Worm (Caenorhabditis elegans) whole organism, L4 larva: Measurements from ENCODE around the gene unc-31.
"Not testable (repeated sequence)": the region's sequence is repeated elsewhere in the genome, so short reads cannot be mapped to it uniquely, and the experiment has no call there.

ENCODE experiments used
- F44E2.7 ChIP-seq: fragments of 200-800 bp; sonication (Bioruptor generic); IDR thresholded peaks from 2 replicates; pipeline ENCODE4 v2.1.2; 2022; ENCODE audit warnings: missing genetic modification characterization, missing compliant biosample characterization
- F49E8.2 ChIP-seq: sonication (generic microtip); optimal IDR thresholded peaks from 2 replicates; lab custom pipeline; 2016; ENCODE audit warnings: missing compliant biosample characterization, mild to moderate bottlenecking, missing genetic modification characterization, borderline replicate concordance
- T26A8.4 ChIP-seq: fragments of 200-800 bp; sonication (Bioruptor generic); IDR thresholded peaks from 2 replicates; pipeline ENCODE4 v1.3.6; 2022; ENCODE audit warnings: missing genetic modification characterization, missing compliant biosample characterization
- Y48G9A.11 ChIP-seq: fragments of 200-800 bp; sonication (Bioruptor generic); IDR thresholded peaks from 2 replicates; pipeline ENCODE4 v1.3.6; 2022; ENCODE audit warnings: missing genetic modification reagents, missing genetic modification characterization, missing compliant biosample characterization
- aha-1 ChIP-seq: fragments of 150-350 bp; peaks from one replicate; lab custom pipeline; 2014; ENCODE audit warnings: missing biosample characterization, missing genetic modification characterization
- aly-2 ChIP-seq: sonication (generic microtip); optimal IDR thresholded peaks from 2 replicates; lab custom pipeline; 2018; ENCODE audit warnings: missing biosample characterization, missing genetic modification characterization
- arid-1 ChIP-seq: fragments of 200-800 bp; sonication (Bioruptor generic); conservative IDR thresholded peaks from 2 replicates; pipeline ENCODE4 v1.3.6; 2022; ENCODE audit warnings: missing genetic modification reagents, missing genetic modification characterization, missing compliant biosample characterization
- attf-4 ChIP-seq: sonication (generic microtip); optimal IDR thresholded peaks from 3 replicates; lab custom pipeline; 2017; ENCODE audit warnings: missing biosample characterization, missing genetic modification characterization
- ceh-20 ChIP-seq: fragments of 200-800 bp; sonication (Bioruptor generic); IDR thresholded peaks from 2 replicates; pipeline ENCODE4 v1.3.6; 2022; ENCODE audit warnings: missing genetic modification reagents, missing genetic modification characterization, missing compliant biosample characterization
- ceh-32 ChIP-seq: sonication (generic microtip); optimal IDR thresholded peaks from 2 replicates; lab custom pipeline; 2016; ENCODE audit warnings: mild to moderate bottlenecking, missing genetic modification characterization, missing compliant biosample characterization; ENCODE audit not compliant: poor library complexity
- ceh-82 ChIP-seq: sonication (generic microtip); optimal IDR thresholded peaks from 2 replicates; lab custom pipeline; 2017; ENCODE audit warnings: missing biosample characterization, missing genetic modification characterization
- daf-16 ChIP-seq, 3 experiments: sonication (generic microtip); optimal IDR thresholded peaks; 2 replicates each; lab custom pipeline; 2016 to 2017; ENCODE audit warnings: missing genetic modification characterization in 3 of 3, missing genetic modification reagents in 3 of 3, mild to moderate bottlenecking in 2 of 3, missing compliant biosample characterization in 2 of 3, missing biosample characterization in 1 of 3, moderate library complexity in 1 of 3
- daf-19 ChIP-seq: fragments of 200-800 bp; sonication (Bioruptor generic); conservative IDR thresholded peaks from 2 replicates; pipeline ENCODE4 v1.3.6; 2022; ENCODE audit warnings: missing genetic modification characterization, missing compliant biosample characterization
- egl-43 ChIP-seq: fragments of 200-800 bp; sonication (Bioruptor generic); IDR thresholded peaks from 2 replicates; pipeline ENCODE4 v1.3.6; 2022; ENCODE audit warnings: missing genetic modification reagents, missing genetic modification characterization, missing compliant biosample characterization
- fkh-10 ChIP-seq: fragments of 150-350 bp; optimal IDR thresholded peaks from 2 replicates; lab custom pipeline; 2014; ENCODE audit warnings: missing biosample characterization, missing genetic modification reagents, missing genetic modification characterization
- hlh-11 ChIP-seq: fragments of 200-800 bp; sonication (Bioruptor generic); optimal IDR thresholded peaks from 2 replicates; lab custom pipeline; 2018; ENCODE audit warnings: mild to moderate bottlenecking, missing genetic modification characterization, missing compliant biosample characterization
- lim-7 ChIP-seq: fragments of 200-800 bp; sonication (Bioruptor generic); IDR thresholded peaks from 2 replicates; pipeline ENCODE4 v1.3.6; 2022; ENCODE audit warnings: missing genetic modification characterization, missing compliant biosample characterization
- lin-1 ChIP-seq: fragments of 200-800 bp; sonication (Bioruptor generic); IDR thresholded peaks from 2 replicates; pipeline ENCODE4 v1.3.6; 2022; ENCODE audit warnings: missing genetic modification reagents, missing genetic modification characterization, missing compliant biosample characterization
- lin-38 ChIP-seq: fragments of 200-800 bp; sonication (Bioruptor generic); IDR thresholded peaks from 2 replicates; pipeline ENCODE4 v1.3.6; 2022; ENCODE audit warnings: missing genetic modification reagents, missing genetic modification characterization, missing compliant biosample characterization
- lin-39 ChIP-seq: fragments of 150-350 bp; optimal IDR thresholded peaks from 2 replicates; lab custom pipeline; 2014; ENCODE audit warnings: missing biosample characterization, missing genetic modification reagents, missing genetic modification characterization
- mdl-1 ChIP-seq, 2 experiments: fragments of 150-350 bp in 1 of 2; sonication (generic microtip) in 1 of 2; optimal IDR thresholded peaks; 2 replicates each; lab custom pipeline; 2014 to 2017; ENCODE audit warnings: missing biosample characterization in 2 of 2, missing genetic modification characterization in 2 of 2
- mdt-29 ChIP-seq: fragments of 200-800 bp; sonication (Bioruptor generic); IDR thresholded peaks from 2 replicates; pipeline ENCODE4 v1.3.6; 2022; ENCODE audit warnings: missing genetic modification reagents, missing genetic modification characterization, missing compliant biosample characterization
- mep-1 ChIP-seq: fragments of 150-350 bp; sonication (generic microtip); optimal IDR thresholded peaks from 3 replicates; lab custom pipeline; 2014; ENCODE audit warnings: missing biosample characterization, missing genetic modification characterization
- mes-2 ChIP-seq: sonication (generic microtip); optimal IDR thresholded peaks from 2 replicates; lab custom pipeline; 2016; ENCODE audit warnings: missing genotype, mild to moderate bottlenecking, missing genetic modification characterization, missing compliant biosample characterization; ENCODE audit not compliant: poor library complexity, severe bottlenecking
- nhr-102 ChIP-seq: sonication (generic microtip); optimal IDR thresholded peaks from 2 replicates; lab custom pipeline; 2016; ENCODE audit warnings: mild to moderate bottlenecking, missing genetic modification characterization, moderate library complexity, missing compliant biosample characterization
- nhr-11 ChIP-seq: fragments of 150-350 bp; optimal IDR thresholded peaks from 2 replicates; lab custom pipeline; 2014; ENCODE audit warnings: missing biosample characterization, missing genetic modification characterization
- rbr-2 ChIP-seq: sonication (generic microtip); optimal IDR thresholded peaks from 2 replicates; lab custom pipeline; 2016; ENCODE audit warnings: missing genotype, missing genetic modification characterization, missing compliant biosample characterization
- saeg-2 ChIP-seq: fragments of 200-800 bp; sonication (Bioruptor generic); IDR thresholded peaks from 2 replicates; pipeline ENCODE4 v1.3.6; 2022; ENCODE audit warnings: missing genetic modification reagents, missing genetic modification characterization, missing compliant biosample characterization
- snpc-1.2 ChIP-seq: fragments of 200-800 bp; sonication (Bioruptor generic); IDR thresholded peaks from 2 replicates; pipeline ENCODE4 v1.3.6; 2022; ENCODE audit warnings: missing genetic modification reagents, missing genetic modification characterization, missing compliant biosample characterization
- snpc-4 ChIP-seq: fragments of 150-350 bp; optimal IDR thresholded peaks from 2 replicates; lab custom pipeline; 2014; ENCODE audit warnings: missing biosample characterization, missing genetic modification characterization
- tra-1 ChIP-seq: fragments of 200-800 bp; sonication (Bioruptor generic); IDR thresholded peaks from 2 replicates; pipeline ENCODE4 v1.3.6; 2022; ENCODE audit warnings: missing genetic modification reagents, missing genetic modification characterization, missing compliant biosample characterization
- unc-130 ChIP-seq: sonication (generic microtip); optimal IDR thresholded peaks from 2 replicates; lab custom pipeline; 2016; ENCODE audit warnings: missing genetic modification reagents, missing genetic modification characterization, missing compliant biosample characterization
- unc-62 ChIP-seq, 3 experiments: fragments of 150-350 bp in 1 of 3; sonication (generic microtip); optimal IDR thresholded peaks in 2 of 3; peaks in 1 of 3; 1 replicate in 1 of 3; 2 replicates in 2 of 3; lab custom pipeline; 2014 to 2017; ENCODE audit warnings: missing biosample characterization in 3 of 3, missing genetic modification characterization in 3 of 3, missing genetic modification reagents in 3 of 3, missing genotype in 1 of 3

The unc-31 gene

ce11 chrIV:12783165-12783564 lies 9.5 kb downstream of the unc-31 start:
- peak in 1 of 2 experiments; percentile 71 for TF ChIP-seq unc-62 (GFP tag; optimal IDR thresholded peaks at IDR 0.05 in 1 of 2; lab: Kevin White, UChicago)
- no peak for TF ChIP-seq unc-62 (tag; optimal IDR thresholded peaks at IDR 0.05; lab: Kevin White, UChicago)
- no peak for TF ChIP-seq lin-39

ce11 chrIV:12785988-12786387 lies 12.3 kb downstream of the unc-31 start:
- TF ChIP-seq egl-43 (GFP tag; lab: Robert Waterston, UW): no peak
- TF ChIP-seq lin-38 (GFP tag; lab: Robert Waterston, UW): peak; percentile 33; the same call in 1 of the 2 replicates
- no peak for TF ChIP-seq fkh-10 (GFP tag; lab: Kevin White, UChicago)
- peak; percentile 92 for TF ChIP-seq snpc-1.2
- TF ChIP-seq Y48G9A.11 (GFP tag; lab: Robert Waterston, UW): peak; percentile 36; the same call in 1 of the 2 replicates
- TF ChIP-seq nhr-11: no peak
- TF ChIP-seq F49E8.2 (tag; lab: Kevin White, UChicago): peak; percentile 75
- TF ChIP-seq snpc-4 (tag; lab: Kevin White, UChicago): peak; percentile 19
- TF ChIP-seq mdt-29: peak; percentile 42; the same call in 1 of the 2 replicates
- no peak for TF ChIP-seq ceh-20 (GFP tag; lab: Robert Waterston, UW)
- TF ChIP-seq attf-4 (tag; lab: Kevin White, UChicago): no peak

- TF ChIP-seq lim-7 (GFP tag; lab: Robert Waterston, UW) (0 out of 2 replicates have a peak, but pooled peaks have one; percentile 13), lin-38 (GFP tag; lab: Robert Waterston, UW) (peak; percentile 48; the same call in 1 of the 2 replicates), mdt-29 (0 out of 2 replicates have a peak, but pooled peaks have one; percentile 45), snpc-1.2 (peak; percentile 95), snpc-4 (tag; lab: Kevin White, UChicago) (peak; percentile 55), arid-1 (GFP tag; lab: Robert Waterston, UW) (0 out of 2 replicates have a peak, but pooled peaks have one; percentile 41), hlh-11 (peak; percentile 11), unc-130 (GFP tag; lab: Kevin White, UChicago) (peak; percentile 43), Y48G9A.11 (GFP tag; lab: Robert Waterston, UW) (peak; percentile 55; the same call in 1 of the 2 replicates), T26A8.4 (GFP tag; lab: Robert Waterston, UW) (peak; percentile 62), mes-2 (tag; lab: Kevin White, UChicago) (peak; percentile 49), daf-16 (tag; optimal IDR thresholded peaks at IDR 0.05; lab: Kevin White, UChicago) (peak; percentile 16), F49E8.2 (tag; lab: Kevin White, UChicago) (peak; percentile 72), lin-1 (GFP tag; lab: Robert Waterston, UW) (0 out of 2 replicates have a peak, but pooled peaks have one; percentile 35), nhr-102 (tag; lab: Kevin White, UChicago) (peak; percentile 46)
- TF ChIP-seq daf-16 (GFP tag; optimal IDR thresholded peaks at IDR 0.05; lab: Kevin White, UChicago): not testable (repeated sequence)
- TF ChIP-seq, all 104 proteins: peak for 15; not testable (repeated sequence) for 89
Measured at ce11 chrIV:12786996-12787395, 13.3 kb downstream of the unc-31 start.

- no peak for TF ChIP-seq ceh-82
- TF ChIP-seq Y48G9A.11 (GFP tag; lab: Robert Waterston, UW): no peak
- TF ChIP-seq aly-2 (tag; lab: Kevin White, UChicago): no peak
- TF ChIP-seq rbr-2: no peak
- TF ChIP-seq F44E2.7: no peak
- peak; percentile 97 for TF ChIP-seq aha-1 (tag; lab: Kevin White, UChicago)
Measured at ce11 chrIV:12789088-12789487, 15.4 kb downstream of the unc-31 start, which contains the start of gene F07C6.3. Gene F07C6.3, plus strand, starts transcription at chrIV:12789235.

- TF ChIP-seq F44E2.7 (no peak), mep-1 (tag; lab: Kevin White, UChicago) (no peak), saeg-2 (GFP tag; lab: Robert Waterston, UW) (no peak), tra-1 (GFP tag; lab: Robert Waterston, UW) (no peak), mdl-1 (tag; optimal IDR thresholded peaks at IDR 0.05; lab: Kevin White, UChicago) (no peak), daf-19 (GFP tag; lab: Robert Waterston, UW) (no peak), rbr-2 (no peak), Y48G9A.11 (GFP tag; lab: Robert Waterston, UW) (no peak), ceh-32 (tag; lab: Kevin White, UChicago) (no peak)
Measured at ce11 chrIV:12790871-12791270, 17.2 kb downstream of the unc-31 start, which contains the start of gene F07C6.2. Gene F07C6.2, plus strand, starts transcription at chrIV:12791171.
